Worm (Caenorhabditis elegans) whole organism, L1 larva: ENCODE measurements around the gene F08H9.3.

Experiments
- Y116A8C.19 ChIP-seq: sonication (generic microtip); optimal IDR thresholded peaks from 2 replicates; lab custom pipeline; 2016; ENCODE audit warnings: missing compliant biosample characterization, missing genetic modification characterization, borderline replicate concordance
- aly-2 ChIP-seq: fragments of 150-350 bp; optimal IDR thresholded peaks from 2 replicates; lab custom pipeline; 2014; ENCODE audit warnings: missing biosample characterization, missing genetic modification characterization
- ceh-82 ChIP-seq, 3 experiments: fragments of 150-350 bp in 1 of 3; sonication (generic microtip) in 2 of 3; optimal IDR thresholded peaks; 2 replicates each; lab custom pipeline; 2014 to 2017; ENCODE audit warnings: missing biosample characterization in 3 of 3, missing genetic modification characterization in 3 of 3
- pag-3 ChIP-seq: sonication (generic microtip); optimal IDR thresholded peaks from 2 replicates; lab custom pipeline; 2017; ENCODE audit warnings: missing genetic modification characterization, mild to moderate bottlenecking, missing compliant biosample characterization, antibody characterized with exemption, borderline replicate concordance; ENCODE audit not compliant: insufficient read depth
- skn-1 ChIP-seq: fragments of 150-350 bp; optimal IDR thresholded peaks from 2 replicates; lab custom pipeline; 2014; ENCODE audit warnings: missing biosample characterization, missing genetic modification characterization

DNA sequence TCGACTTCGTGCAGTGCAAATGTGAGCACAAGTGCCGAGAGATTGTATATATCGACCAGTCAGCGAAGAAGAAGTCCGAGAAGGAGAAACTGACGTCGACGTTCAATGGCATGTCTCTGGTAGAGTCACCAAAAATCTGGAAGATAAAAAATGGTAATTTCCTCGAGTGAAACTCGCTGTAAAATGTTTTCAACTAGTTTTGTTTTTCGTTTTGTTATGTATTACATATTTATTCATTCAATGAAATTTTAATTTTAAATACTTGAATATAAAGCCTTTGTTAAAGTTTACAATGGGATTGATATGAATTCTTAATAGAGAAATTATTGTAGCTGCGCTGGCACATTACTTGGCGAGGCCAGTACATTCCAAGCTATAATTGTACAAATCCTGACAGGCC, 43.3 kb downstream of the F08H9.3 start:
- TF ChIP-seq pag-3 (tag; lab: Kevin White, UChicago) (no peak), skn-1 (tag; lab: Kevin White, UChicago) (no peak), Y116A8C.19 (tag; lab: Kevin White, UChicago) (no peak), ceh-82 (tag; optimal IDR thresholded peaks at IDR 0.05; lab: Kevin White, UChicago) (no peak), aly-2 (no peak)
